Fruit fly (Drosophila melanogaster) whole organism, embryonic: Measurements from ENCODE around the gene CG7367.

ENCODE experiments used
- Antp ChIP-seq: fragments of 200-800 bp; sonication (Bioruptor generic); optimal IDR thresholded peaks from 3 replicates; lab custom pipeline; 2016; ENCODE audit warnings: missing biosample characterization, missing genetic modification characterization
- Atf6 ChIP-seq: fragments of 200-800 bp; sonication (Bioruptor generic); IDR thresholded peaks from 2 replicates; pipeline ENCODE4 v1.3.6; 2022; ENCODE audit warnings: missing biosample characterization, missing genetic modification characterization
- CG10543 ChIP-seq: fragments of 200-800 bp; sonication (Bioruptor generic); optimal IDR thresholded peaks from 3 replicates; lab custom pipeline; 2017; ENCODE audit warnings: missing biosample characterization, mild to moderate bottlenecking, missing genetic modification characterization, moderate library complexity
- CG14860 ChIP-seq: fragments of 200-800 bp; sonication (Bioruptor generic); IDR thresholded peaks from 3 replicates; pipeline ENCODE4 v1.3.6; 2022; ENCODE audit warnings: missing biosample characterization, missing genetic modification characterization; ENCODE audit not compliant: partially characterized antibody
- CG14965 ChIP-seq: fragments of 200-800 bp; sonication (Bioruptor generic); optimal IDR thresholded peaks from 2 replicates; lab custom pipeline; 2016; ENCODE audit warnings: missing biosample characterization, missing genetic modification characterization, borderline replicate concordance
- CG17568 ChIP-seq: fragments of 200-800 bp; sonication (Bioruptor generic); optimal IDR thresholded peaks from 2 replicates; lab custom pipeline; 2018; ENCODE audit warnings: missing biosample characterization, mild to moderate bottlenecking, missing genetic modification characterization, moderate library complexity
- CG18011 ChIP-seq: fragments of 200-800 bp; sonication (Bioruptor generic); optimal IDR thresholded peaks from 2 replicates; lab custom pipeline; 2017; ENCODE audit warnings: missing biosample characterization, missing genetic modification characterization, mild to moderate bottlenecking, moderate library complexity, missing genotype
- CG18476 ChIP-seq: fragments of 200-800 bp; sonication (Bioruptor generic); optimal IDR thresholded peaks from 2 replicates; lab custom pipeline; 2016; ENCODE audit warnings: missing biosample characterization, mild to moderate bottlenecking, missing genetic modification characterization
- CG18619 ChIP-seq: fragments of 200-800 bp; sonication (Bioruptor generic); optimal IDR thresholded peaks from 3 replicates; lab custom pipeline; 2017; ENCODE audit warnings: missing biosample characterization, mild to moderate bottlenecking, missing genetic modification characterization
- CG34422 ChIP-seq: fragments of 200-800 bp; sonication (Bioruptor generic); IDR thresholded peaks from 3 replicates; pipeline ENCODE4 v1.3.6; 2022; ENCODE audit warnings: missing biosample characterization, missing genetic modification characterization
- CG42726 ChIP-seq: fragments of 200-800 bp; sonication (Bioruptor generic); IDR thresholded peaks from 2 replicates; pipeline ENCODE4 v1.3.6; 2022; ENCODE audit warnings: missing biosample characterization, missing genetic modification characterization; ENCODE audit not compliant: partially characterized antibody
- CG4282 ChIP-seq: fragments of 200-800 bp; sonication (Bioruptor generic); optimal IDR thresholded peaks from 2 replicates; lab custom pipeline; 2016; ENCODE audit warnings: missing biosample characterization, missing genetic modification characterization
- CG6765 ChIP-seq: fragments of 200-800 bp; sonication (Bioruptor generic); optimal IDR thresholded peaks from 3 replicates; lab custom pipeline; 2017; ENCODE audit warnings: missing biosample characterization, mild to moderate bottlenecking, missing genetic modification characterization
- CG6791 ChIP-seq: fragments of 200-800 bp; sonication (Bioruptor generic); IDR thresholded peaks from 3 replicates; pipeline ENCODE4 v1.3.6; 2022; ENCODE audit warnings: missing biosample characterization, missing genetic modification characterization; ENCODE audit not compliant: partially characterized antibody
- CG8089 ChIP-seq: fragments of 200-800 bp; sonication (Bioruptor generic); optimal IDR thresholded peaks from 3 replicates; lab custom pipeline; 2016; ENCODE audit warnings: missing biosample characterization, missing genetic modification characterization
- CG8478 ChIP-seq: fragments of >200 bp; optimal IDR thresholded peaks from 2 replicates; lab custom pipeline; 2018
- CG8924 ChIP-seq: fragments of 200-800 bp; optimal IDR thresholded peaks from 3 replicates; lab custom pipeline; 2019; ENCODE audit warnings: missing biosample characterization, mild to moderate bottlenecking, missing genetic modification characterization, moderate library complexity
- CG9215 ChIP-seq: fragments of 200-800 bp; sonication (Bioruptor generic); IDR thresholded peaks from 2 replicates; pipeline ENCODE4 v1.3.6; 2022; ENCODE audit warnings: missing biosample characterization, missing genetic modification characterization
- Chrac-16 ChIP-seq: fragments of 200-800 bp; sonication (Bioruptor generic); optimal IDR thresholded peaks from 3 replicates; lab custom pipeline; 2016; ENCODE audit warnings: missing biosample characterization, missing genetic modification characterization
- MESR4 ChIP-seq: fragments of 200-800 bp; sonication (Bioruptor generic); optimal IDR thresholded peaks from 2 replicates; lab custom pipeline; 2018; ENCODE audit warnings: missing biosample characterization, mild to moderate bottlenecking, missing genetic modification characterization, moderate library complexity
- Med ChIP-seq: fragments of 200-800 bp; sonication (Bioruptor generic); peaks from one replicate; lab custom pipeline; 2016; ENCODE audit warnings: missing biosample characterization, missing genetic modification characterization, mild to moderate bottlenecking, inconsistent platforms, moderate library complexity
- NfI ChIP-seq: fragments of 200-800 bp; sonication (Bioruptor generic); optimal IDR thresholded peaks from 3 replicates; lab custom pipeline; 2018; ENCODE audit warnings: missing biosample characterization, mild to moderate bottlenecking, missing genetic modification characterization, moderate library complexity
- Opbp ChIP-seq: fragments of 200-800 bp; sonication (Bioruptor generic); IDR thresholded peaks from 3 replicates; pipeline ENCODE4 v1.3.6; 2022; ENCODE audit warnings: missing biosample characterization, missing genetic modification characterization; ENCODE audit not compliant: partially characterized antibody
- Pdp1 ChIP-seq, 2 experiments: fragments of 200-800 bp; sonication (Bioruptor generic); optimal IDR thresholded peaks; 3 replicates each; lab custom pipeline; 2016; ENCODE audit warnings: missing biosample characterization in 2 of 2, missing genetic modification characterization in 2 of 2, mild to moderate bottlenecking in 1 of 2, moderate library complexity in 1 of 2
- Sry-δ ChIP-seq: fragments of 200-800 bp; sonication (Bioruptor generic); optimal IDR thresholded peaks from 2 replicates; lab custom pipeline; 2016; ENCODE audit warnings: missing biosample characterization, missing genetic modification characterization
- Trl ChIP-seq, 3 experiments: fragments of >200 bp in 2 of 3; fragments of 200-800 bp in 1 of 3; sonication (Bioruptor generic) in 1 of 3; optimal IDR thresholded peaks; 2 replicates in 1 of 3; 3 replicates in 2 of 3; lab custom pipeline; 2016 to 2017; ENCODE audit warnings: missing biosample characterization in 1 of 3, missing genetic modification characterization in 1 of 3
- ara ChIP-seq: fragments of 200-800 bp; sonication (Bioruptor generic); IDR thresholded peaks from 2 replicates; pipeline ENCODE4 v1.3.6; 2022; ENCODE audit warnings: missing biosample characterization, missing genetic modification characterization
- chinmo ChIP-seq: fragments of 200-800 bp; sonication (Bioruptor generic); IDR thresholded peaks from 4 replicates; pipeline ENCODE4 v1.3.6; 2022; ENCODE audit warnings: missing biosample characterization, missing genetic modification characterization; ENCODE audit not compliant: partially characterized antibody
- chn ChIP-seq: fragments of 200-800 bp; sonication (Bioruptor generic); optimal IDR thresholded peaks from 2 replicates; lab custom pipeline; 2016; ENCODE audit warnings: missing biosample characterization, missing genetic modification characterization
- dpn ChIP-seq, 2 experiments: fragments of 200-800 bp; sonication (Bioruptor generic); optimal IDR thresholded peaks; 3 replicates each; lab custom pipeline; 2016; ENCODE audit warnings: missing biosample characterization in 2 of 2, missing genetic modification characterization in 2 of 2
- eve ChIP-seq, 2 experiments: fragments of >200 bp; optimal IDR thresholded peaks; 2 replicates each; lab custom pipeline; 2017; ENCODE audit warnings: missing biosample characterization in 2 of 2, missing genetic modification characterization in 2 of 2
- exex ChIP-seq: fragments of 200-800 bp; sonication (Bioruptor generic); optimal IDR thresholded peaks from 4 replicates; lab custom pipeline; 2018; ENCODE audit warnings: missing biosample characterization, mild to moderate bottlenecking, missing genetic modification characterization, moderate library complexity
- gcm ChIP-seq: fragments of 200-800 bp; sonication (Bioruptor generic); optimal IDR thresholded peaks from 2 replicates; lab custom pipeline; 2019; ENCODE audit warnings: missing biosample characterization, mild to moderate bottlenecking, missing genetic modification characterization, moderate library complexity
- gfzf ChIP-seq: fragments of 200-800 bp; sonication (Bioruptor generic); optimal IDR thresholded peaks from 2 replicates; lab custom pipeline; 2016; ENCODE audit warnings: missing biosample characterization, mild to moderate bottlenecking, missing genetic modification characterization, moderate library complexity
- hth ChIP-seq: fragments of >200 bp; optimal IDR thresholded peaks from 2 replicates; lab custom pipeline; 2017; ENCODE audit warnings: inconsistent platforms
- ind ChIP-seq: fragments of 200-800 bp; sonication (Bioruptor generic); optimal IDR thresholded peaks from 3 replicates; lab custom pipeline; 2016; ENCODE audit warnings: missing biosample characterization, missing genetic modification characterization
- insv ChIP-seq, 2 experiments: fragments of 200-800 bp; sonication (Bioruptor generic); optimal IDR thresholded peaks; 3 replicates each; lab custom pipeline; 2016 to 2018; ENCODE audit warnings: missing biosample characterization in 2 of 2, missing genetic modification characterization in 2 of 2
- jumu ChIP-seq: fragments of 200-800 bp; sonication (Bioruptor generic); optimal IDR thresholded peaks from 3 replicates; lab custom pipeline; 2016; ENCODE audit warnings: missing biosample characterization, missing genetic modification characterization
- knrl ChIP-seq: fragments of 200-800 bp; sonication (Bioruptor generic); IDR thresholded peaks from 3 replicates; pipeline ENCODE4 v1.3.6; 2022; ENCODE audit warnings: missing biosample characterization, missing genetic modification characterization; ENCODE audit not compliant: partially characterized antibody
- lbe ChIP-seq: fragments of 200-800 bp; sonication (Bioruptor generic); optimal IDR thresholded peaks from 2 replicates; lab custom pipeline; 2016; ENCODE audit warnings: missing biosample characterization, mild to moderate bottlenecking, missing genetic modification characterization
- lola ChIP-seq, 3 experiments: fragments of >200 bp in 2 of 3; fragments of 200-800 bp in 1 of 3; sonication (Bioruptor generic) in 1 of 3; optimal IDR thresholded peaks; 2 replicates each; lab custom pipeline; 2017 to 2019; ENCODE audit warnings: missing biosample characterization in 3 of 3, missing genetic modification characterization in 3 of 3, mild to moderate bottlenecking in 1 of 3, moderate library complexity in 1 of 3
- sug ChIP-seq: fragments of 200-800 bp; optimal IDR thresholded peaks from 2 replicates; lab custom pipeline; 2019; ENCODE audit warnings: missing biosample characterization, mild to moderate bottlenecking, missing genetic modification characterization, moderate library complexity
- trh ChIP-seq: fragments of 200-800 bp; sonication (Bioruptor generic); optimal IDR thresholded peaks from 2 replicates; lab custom pipeline; 2016; ENCODE audit warnings: missing biosample characterization, missing genetic modification characterization
- unpg ChIP-seq: fragments of 200-800 bp; sonication (Bioruptor generic); optimal IDR thresholded peaks from 3 replicates; lab custom pipeline; 2018; ENCODE audit warnings: missing biosample characterization, mild to moderate bottlenecking, missing genetic modification characterization, moderate library complexity
- vvl ChIP-seq: fragments of 200-800 bp; sonication (Bioruptor generic); IDR thresholded peaks from 2 replicates; pipeline ENCODE4 v1.3.6; 2022; ENCODE audit warnings: missing biosample characterization, missing genetic modification characterization

CG7367 gene

DNA sequence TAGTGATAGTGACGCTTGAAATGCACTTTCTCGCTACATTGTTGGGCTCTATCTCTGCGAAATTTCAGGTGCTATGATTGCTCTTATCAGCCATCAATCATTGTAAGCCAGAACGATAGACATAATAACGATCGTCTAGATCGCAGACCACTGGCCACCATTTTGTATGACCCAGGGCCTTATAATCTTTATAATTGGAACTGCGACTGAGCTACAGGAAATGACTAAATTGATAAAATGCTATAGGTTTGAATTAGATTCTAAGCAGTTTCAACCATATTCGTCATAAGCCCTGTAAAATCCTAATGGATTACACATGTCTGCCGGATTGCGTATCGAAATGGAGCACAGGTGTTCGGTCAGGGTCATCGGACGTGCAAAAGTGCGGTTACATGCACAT lies 49.7 kb downstream of the CG7367 start (continued):
- TF ChIP-seq ind: no peak
- peak; percentile 39 for TF ChIP-seq sug (tag; lab: Kevin White, UChicago)
- TF ChIP-seq CG34422 (GFP tag; lab: Robert Waterston, UW): no peak
- no peak for TF ChIP-seq CG8478 (lab: Kevin White, UChicago)
- TF ChIP-seq Sry-δ (GFP tag; lab: Kevin White, UChicago): no peak
- TF ChIP-seq gfzf (GFP tag; lab: Kevin White, UChicago): no peak
- TF ChIP-seq gcm (GFP tag; lab: Kevin White, UChicago): no peak
- peak in 1 of 2 experiments; percentile 8 for TF ChIP-seq Pdp1 (GFP tag; optimal IDR thresholded peaks at IDR 0.05; lab: Kevin White, UChicago)
- TF ChIP-seq exex (tag; lab: Kevin White, UChicago): peak; percentile 81

DNA sequence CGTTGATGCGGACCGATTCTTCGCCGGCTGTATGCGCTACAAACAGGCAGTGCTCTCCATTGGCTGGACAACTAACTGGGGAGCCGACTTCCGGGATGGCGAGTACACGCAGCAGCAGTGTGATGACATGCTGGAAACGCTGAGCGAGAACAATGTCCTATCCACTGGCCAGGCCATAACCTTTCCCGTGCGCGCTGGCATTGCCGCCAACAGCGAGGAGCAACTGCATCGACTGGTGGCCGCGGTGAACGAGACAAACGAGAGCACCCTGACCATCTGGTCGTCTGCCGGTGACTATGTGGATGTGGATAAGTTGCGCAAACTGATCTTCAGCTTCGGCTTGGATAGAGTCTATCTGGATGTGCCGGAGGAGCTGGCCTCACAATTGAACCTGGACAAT lies 53.4 kb downstream of the CG7367 start:
- TF ChIP-seq CG17568 (no peak), CG14860 (GFP tag; lab: Robert Waterston, UW) (0 out of 3 replicates have a peak, but pooled peaks have one; percentile 14), Atf6 (GFP tag; lab: Robert Waterston, UW) (0 out of 2 replicates have a peak, but pooled peaks have one; percentile 17), ara (peak; percentile 16; the same call in 1 of the 2 replicates), Med (GFP tag; lab: Kevin White, UChicago) (peak; percentile 57), CG8478 (lab: Kevin White, UChicago) (peak; percentile 73), CG6765 (GFP tag; lab: Kevin White, UChicago) (no peak), dpn (GFP tag; optimal IDR thresholded peaks at IDR 0.05; lab: Kevin White, UChicago) (no peak)
- TF ChIP-seq, all 482 proteins: peak for 5

DNA sequence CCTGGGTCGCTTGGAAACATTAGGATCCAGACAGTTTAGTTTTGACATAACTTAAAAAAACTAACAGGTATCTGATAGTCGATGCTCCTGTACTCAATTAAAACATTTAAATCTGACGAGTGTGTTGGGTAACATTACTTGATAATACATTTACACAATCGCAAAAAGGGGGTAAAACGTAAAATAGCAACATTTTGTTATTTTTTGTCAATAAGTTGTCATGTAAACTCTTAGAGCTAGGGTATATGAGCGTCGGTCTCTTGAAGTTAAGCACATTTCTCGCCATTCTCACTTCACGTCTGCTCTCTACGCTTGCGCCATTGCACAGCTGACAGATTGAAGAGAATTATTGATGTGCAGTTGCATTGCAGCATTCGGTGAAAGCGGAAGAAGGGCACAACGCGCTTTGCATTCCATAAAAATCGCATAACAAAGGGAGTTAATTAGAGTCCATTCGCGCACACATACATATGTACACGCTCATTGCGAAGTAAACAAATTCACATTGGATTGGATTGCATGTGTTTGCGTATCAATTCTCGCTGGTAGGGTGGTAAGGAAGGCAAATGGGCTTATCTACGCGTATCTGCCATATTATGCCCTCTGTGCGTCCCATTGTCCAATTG lies 54.6 kb downstream of the CG7367 start:
- TF ChIP-seq CG6791: peak; percentile 58; the same call in 2 of the 3 replicates
- TF ChIP-seq CG18619: no peak
- TF ChIP-seq CG8924: peak; percentile 15
- no peak for TF ChIP-seq CG10543 (GFP tag; lab: Kevin White, UChicago)
- TF ChIP-seq hth: no peak
- no peak for TF ChIP-seq CG8089 (GFP tag; lab: Kevin White, UChicago)
- peak; percentile 2 for TF ChIP-seq CG18476
- TF ChIP-seq chn (GFP tag; lab: Kevin White, UChicago): no peak
- no peak for TF ChIP-seq NfI
- no peak for TF ChIP-seq lola (GFP tag; optimal IDR thresholded peaks at IDR 0.05; lab: Kevin White, UChicago)
- peak; percentile 45; the same call in 1 of the 2 replicates for TF ChIP-seq vvl (GFP tag; lab: Robert Waterston, UW)
- TF ChIP-seq CG9215 (GFP tag; lab: Robert Waterston, UW): no peak
- no peak for TF ChIP-seq CG4282 (GFP tag; lab: Kevin White, UChicago)
- peak; percentile 63; the same call in 2 of the 4 replicates for TF ChIP-seq chinmo (GFP tag; lab: Robert Waterston, UW)
- TF ChIP-seq eve (GFP tag; optimal IDR thresholded peaks at IDR 0.05; lab: Kevin White, UChicago): no peak
- TF ChIP-seq CG18011 (GFP tag; lab: Kevin White, UChicago): no peak
- peak; percentile 6 for TF ChIP-seq CG14965 (GFP tag; lab: Kevin White, UChicago)
- no peak for TF ChIP-seq jumu (GFP tag; lab: Kevin White, UChicago)
- peak; percentile 21 for TF ChIP-seq unpg (GFP tag; lab: Kevin White, UChicago)
- no peak for TF ChIP-seq lbe (GFP tag; lab: Kevin White, UChicago)
- TF ChIP-seq Chrac-16: no peak
- TF ChIP-seq CG42726 (GFP tag; lab: Robert Waterston, UW): no peak
- no peak for TF ChIP-seq trh (GFP tag; lab: Kevin White, UChicago)
- peak; percentile 27 to 38 for TF ChIP-seq Trl (optimal IDR thresholded peaks at IDR 0.05; lab: Kevin White, UChicago)
- peak; percentile 7 for TF ChIP-seq Trl (GFP tag; optimal IDR thresholded peaks at IDR 0.05; lab: Kevin White, UChicago)
- TF ChIP-seq MESR4: no peak
- no peak for TF ChIP-seq Opbp (GFP tag; lab: Robert Waterston, UW)
- TF ChIP-seq insv (GFP tag; optimal IDR thresholded peaks at IDR 0.05; lab: Kevin White, UChicago): no peak
- TF ChIP-seq knrl (GFP tag; lab: Robert Waterston, UW): peak; percentile 41; the same call in 2 of the 3 replicates
- TF ChIP-seq Antp (GFP tag; lab: Kevin White, UChicago): no peak
